Fruit fly (Drosophila melanogaster) whole organism, prepupa: Measurements from ENCODE around the gene Cftr.

Source experiments
- CG10631 ChIP-seq: fragments of 200-800 bp; sonication (Bioruptor generic); optimal IDR thresholded peaks from 2 replicates; lab custom pipeline; 2016; ENCODE audit warnings: missing biosample characterization, missing genetic modification characterization
- CG10669 ChIP-seq: fragments of 200-800 bp; sonication (Bioruptor generic); optimal IDR thresholded peaks from 3 replicates; lab custom pipeline; 2018; ENCODE audit warnings: missing biosample characterization, mild to moderate bottlenecking, missing genetic modification characterization, moderate library complexity
- CG11294 ChIP-seq: fragments of 200-800 bp; sonication (Bioruptor generic); IDR thresholded peaks from 2 replicates; pipeline ENCODE4 v1.3.6; 2022; ENCODE audit warnings: missing biosample characterization, missing genetic modification characterization
- CG11902 ChIP-seq: fragments of 200-800 bp; sonication (Bioruptor generic); optimal IDR thresholded peaks from 3 replicates; lab custom pipeline; 2016; ENCODE audit warnings: missing biosample characterization, missing genetic modification characterization
- CG15336 ChIP-seq: fragments of 200-800 bp; sonication (Bioruptor generic); IDR thresholded peaks from 2 replicates; pipeline ENCODE4 v1.3.6; 2022; ENCODE audit warnings: missing biosample characterization, missing genetic modification characterization
- CG1621 ChIP-seq: fragments of 200-800 bp; sonication (Bioruptor generic); optimal IDR thresholded peaks from 3 replicates; lab custom pipeline; 2018; ENCODE audit warnings: missing biosample characterization, mild to moderate bottlenecking, missing genetic modification characterization
- CG31627 ChIP-seq: fragments of 200-800 bp; sonication (Bioruptor generic); optimal IDR thresholded peaks from 3 replicates; lab custom pipeline; 2016; ENCODE audit warnings: missing biosample characterization, missing genetic modification characterization
- CG34406 ChIP-seq: fragments of 200-800 bp; sonication (Bioruptor generic); optimal IDR thresholded peaks from 3 replicates; lab custom pipeline; 2016; ENCODE audit warnings: missing biosample characterization, missing genetic modification characterization
- CG3919 ChIP-seq: fragments of 200-800 bp; sonication (Bioruptor generic); optimal IDR thresholded peaks from 3 replicates; lab custom pipeline; 2016; ENCODE audit warnings: missing biosample characterization, missing genetic modification characterization
- CG4318 ChIP-seq: fragments of 200-800 bp; sonication (Bioruptor generic); optimal IDR thresholded peaks from 3 replicates; lab custom pipeline; 2017; ENCODE audit warnings: missing biosample characterization, mild to moderate bottlenecking, missing genetic modification characterization
- CG6163 ChIP-seq: fragments of 200-800 bp; sonication (Bioruptor generic); IDR thresholded peaks from 3 replicates; pipeline ENCODE4 v1.3.6; 2022; ENCODE audit warnings: missing biosample characterization, missing genetic modification characterization
- CG6276 ChIP-seq: fragments of 200-800 bp; sonication (Bioruptor generic); optimal IDR thresholded peaks from 2 replicates; lab custom pipeline; 2017; ENCODE audit warnings: missing biosample characterization, mild to moderate bottlenecking, missing genetic modification characterization
- CG6792 ChIP-seq: fragments of 200-800 bp; sonication (Bioruptor generic); optimal IDR thresholded peaks from 3 replicates; lab custom pipeline; 2016; ENCODE audit warnings: missing biosample characterization, missing genetic modification characterization
- CG6808 ChIP-seq: fragments of 200-800 bp; sonication (Bioruptor generic); optimal IDR thresholded peaks from 3 replicates; lab custom pipeline; 2017; ENCODE audit warnings: missing biosample characterization, missing genetic modification characterization, mild to moderate bottlenecking, moderate library complexity, missing genetic modification reagents
- CG7368 ChIP-seq: fragments of 200-800 bp; sonication (Bioruptor generic); optimal IDR thresholded peaks from 3 replicates; lab custom pipeline; 2016; ENCODE audit warnings: missing biosample characterization, missing genetic modification characterization
- CG8119 ChIP-seq: fragments of 200-800 bp; sonication (Bioruptor generic); IDR thresholded peaks from 3 replicates; pipeline ENCODE4 v1.3.6; 2022; ENCODE audit warnings: missing biosample characterization, missing genetic modification characterization
- CG8319 ChIP-seq: fragments of 200-800 bp; sonication (Bioruptor generic); optimal IDR thresholded peaks from 3 replicates; lab custom pipeline; 2016; ENCODE audit warnings: missing biosample characterization, missing genetic modification characterization
- CG8632 ChIP-seq: fragments of 200-800 bp; sonication (Bioruptor generic); optimal IDR thresholded peaks from 3 replicates; lab custom pipeline; 2016; ENCODE audit warnings: missing biosample characterization, missing genetic modification characterization
- CG9139 ChIP-seq: fragments of 200-800 bp; sonication (Bioruptor generic); optimal IDR thresholded peaks from 3 replicates; lab custom pipeline; 2017; ENCODE audit warnings: missing biosample characterization, mild to moderate bottlenecking, missing genetic modification characterization
- Eip78C ChIP-seq: fragments of 200-800 bp; sonication (Bioruptor generic); peaks from one replicate; lab custom pipeline; 2016; ENCODE audit warnings: missing biosample characterization, missing genetic modification characterization
- Ets21C ChIP-seq: fragments of 200-800 bp; sonication (Bioruptor generic); optimal IDR thresholded peaks from 3 replicates; lab custom pipeline; 2016; ENCODE audit warnings: missing biosample characterization, missing genetic modification characterization
- Ets96B ChIP-seq: fragments of 200-800 bp; optimal IDR thresholded peaks from 2 replicates; lab custom pipeline; 2019; ENCODE audit warnings: missing biosample characterization, mild to moderate bottlenecking, missing genetic modification characterization, moderate library complexity
- Hr39 ChIP-seq: fragments of 200-800 bp; sonication (Bioruptor generic); optimal IDR thresholded peaks from 2 replicates; lab custom pipeline; 2016; ENCODE audit warnings: missing biosample characterization, missing genetic modification characterization
- Hr4 ChIP-seq: fragments of 200-800 bp; sonication (Bioruptor generic); optimal IDR thresholded peaks from 3 replicates; lab custom pipeline; 2016; ENCODE audit warnings: missing biosample characterization, missing genetic modification characterization
- Lpt ChIP-seq: fragments of 200-800 bp; sonication (Bioruptor generic); optimal IDR thresholded peaks from 3 replicates; lab custom pipeline; 2016; ENCODE audit warnings: missing biosample characterization, missing genetic modification characterization
- Met ChIP-seq: fragments of 200-800 bp; sonication (Bioruptor generic); optimal IDR thresholded peaks from 3 replicates; lab custom pipeline; 2016; ENCODE audit warnings: missing biosample characterization, missing genetic modification characterization
- OdsH ChIP-seq: fragments of 200-800 bp; sonication (Bioruptor generic); optimal IDR thresholded peaks from 3 replicates; lab custom pipeline; 2016; ENCODE audit warnings: missing biosample characterization, missing genetic modification characterization
- Sox102F ChIP-seq: fragments of 200-800 bp; sonication (Bioruptor generic); optimal IDR thresholded peaks from 2 replicates; lab custom pipeline; 2016; ENCODE audit warnings: missing biosample characterization, mild to moderate bottlenecking, missing genetic modification characterization
- Sox14 ChIP-seq: fragments of 200-800 bp; sonication (Bioruptor generic); optimal IDR thresholded peaks from 3 replicates; lab custom pipeline; 2016; ENCODE audit warnings: missing biosample characterization, missing genetic modification characterization
- Sox15 ChIP-seq: fragments of 200-800 bp; sonication (Bioruptor generic); optimal IDR thresholded peaks from 3 replicates; lab custom pipeline; 2016; ENCODE audit warnings: missing biosample characterization, missing genetic modification characterization
- cyc ChIP-seq: fragments of 200-800 bp; sonication (Bioruptor generic); optimal IDR thresholded peaks from 3 replicates; lab custom pipeline; 2016; ENCODE audit warnings: missing biosample characterization, missing genetic modification characterization
- dac ChIP-seq: fragments of 200-800 bp; sonication (Bioruptor generic); optimal IDR thresholded peaks from 2 replicates; lab custom pipeline; 2017; ENCODE audit warnings: missing biosample characterization, mild to moderate bottlenecking, missing genetic modification characterization
- dsx ChIP-seq: fragments of 200-800 bp; optimal IDR thresholded peaks from 3 replicates; lab custom pipeline; 2019; ENCODE audit warnings: missing biosample characterization, mild to moderate bottlenecking, missing genetic modification characterization, moderate library complexity; ENCODE audit not compliant: poor library complexity, severe bottlenecking
- esn ChIP-seq: fragments of 200-800 bp; sonication (Bioruptor generic); optimal IDR thresholded peaks from 2 replicates; lab custom pipeline; 2016; ENCODE audit warnings: missing biosample characterization, mild to moderate bottlenecking, missing genetic modification characterization, moderate library complexity
- fd59A ChIP-seq: fragments of 200-800 bp; sonication (Bioruptor generic); optimal IDR thresholded peaks from 2 replicates; lab custom pipeline; 2017; ENCODE audit warnings: missing biosample characterization, mild to moderate bottlenecking, missing genetic modification characterization, missing genetic modification reagents
- fd85E ChIP-seq: fragments of 200-800 bp; sonication (Bioruptor generic); optimal IDR thresholded peaks from 3 replicates; lab custom pipeline; 2016; ENCODE audit warnings: missing biosample characterization, missing genetic modification characterization
- fkh ChIP-seq: fragments of 200-800 bp; sonication (Bioruptor generic); optimal IDR thresholded peaks from 3 replicates; lab custom pipeline; 2017; ENCODE audit warnings: missing biosample characterization, mild to moderate bottlenecking, missing genetic modification characterization, moderate library complexity
- lz ChIP-seq: fragments of 200-800 bp; sonication (Bioruptor generic); optimal IDR thresholded peaks from 3 replicates; lab custom pipeline; 2016; ENCODE audit warnings: missing biosample characterization, missing genetic modification characterization
- pdm3 ChIP-seq: fragments of 200-800 bp; sonication (Bioruptor generic); optimal IDR thresholded peaks from 3 replicates; lab custom pipeline; 2016; ENCODE audit warnings: missing biosample characterization, missing genetic modification characterization
- salr ChIP-seq, 2 experiments: fragments of 200-800 bp; sonication (Bioruptor generic); optimal IDR thresholded peaks; 3 replicates each; lab custom pipeline; 2016 to 2018; ENCODE audit warnings: missing biosample characterization in 2 of 2, missing genetic modification characterization in 2 of 2, mild to moderate bottlenecking in 1 of 2
- spab ChIP-seq: fragments of 200-800 bp; sonication (Bioruptor generic); optimal IDR thresholded peaks from 2 replicates; lab custom pipeline; 2017; ENCODE audit warnings: missing biosample characterization, mild to moderate bottlenecking, missing genetic modification characterization, missing genetic modification reagents
- svp ChIP-seq: fragments of 200-800 bp; sonication (Bioruptor generic); peaks from one replicate; lab custom pipeline; 2016; ENCODE audit warnings: missing biosample characterization, missing genetic modification characterization
- vri ChIP-seq: fragments of 200-800 bp; sonication (Bioruptor generic); optimal IDR thresholded peaks from 3 replicates; lab custom pipeline; 2016; ENCODE audit warnings: missing biosample characterization, mild to moderate bottlenecking, missing genetic modification characterization

The Cftr gene

DNA sequence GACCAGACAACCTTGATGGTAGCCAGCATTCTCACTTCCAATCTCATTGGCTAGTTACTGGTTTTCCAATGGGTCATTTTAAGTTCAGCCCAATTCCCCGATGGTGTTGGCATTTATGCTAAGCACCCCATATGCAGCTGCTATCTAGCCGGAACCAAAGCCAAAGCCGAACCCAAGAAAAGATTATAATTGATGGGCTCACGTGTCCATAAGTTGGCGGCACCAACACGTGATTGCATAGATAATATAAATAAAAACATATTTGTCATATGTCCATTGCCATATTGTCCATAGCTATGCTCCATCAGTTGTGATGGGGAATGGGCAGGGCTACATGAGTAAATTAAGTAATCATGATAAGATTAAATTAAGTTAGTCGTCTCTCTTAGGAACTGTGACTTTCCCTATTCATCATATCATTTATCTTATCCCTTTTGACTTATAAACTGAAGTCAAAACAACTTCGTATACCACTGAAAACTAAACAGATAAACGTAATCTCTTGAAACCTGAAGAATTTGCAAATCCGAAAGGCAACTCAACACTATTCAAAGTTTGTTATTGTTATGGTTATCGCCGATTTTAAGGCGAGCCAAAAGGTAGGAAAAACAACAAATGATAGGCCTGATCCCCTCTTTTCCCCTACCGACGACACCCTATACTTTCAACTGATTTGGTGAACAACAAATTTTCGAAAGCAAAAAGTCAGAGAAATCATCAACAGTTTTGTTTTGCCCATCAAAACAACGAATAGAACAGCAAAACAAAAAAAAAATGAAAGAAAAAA, 19.5 kb upstream of the Cftr start:
- TF ChIP-seq fd59A (GFP tag; lab: Kevin White, UChicago) = no peak
- TF ChIP-seq CG6276 (GFP tag; lab: Kevin White, UChicago) = no peak
- TF ChIP-seq dac (GFP tag; lab: Kevin White, UChicago) = no peak
- no peak for TF ChIP-seq salr (GFP tag; optimal IDR thresholded peaks at IDR 0.05; lab: Kevin White, UChicago)
- no peak for TF ChIP-seq Lpt (GFP tag; lab: Kevin White, UChicago)
- no peak for TF ChIP-seq CG3919 (GFP tag; lab: Kevin White, UChicago)
- no peak for TF ChIP-seq fd85E (GFP tag; lab: Kevin White, UChicago)
- TF ChIP-seq dsx (GFP tag; lab: Kevin White, UChicago) = no peak
- no peak for TF ChIP-seq CG15336
- TF ChIP-seq Met (GFP tag; lab: Kevin White, UChicago) = no peak
- TF ChIP-seq vri (GFP tag; lab: Kevin White, UChicago) = no peak
- TF ChIP-seq esn (GFP tag; lab: Kevin White, UChicago) = no peak
- no peak for TF ChIP-seq fkh
- no peak for TF ChIP-seq CG8119
- no peak for TF ChIP-seq CG4318 (GFP tag; lab: Kevin White, UChicago)
- TF ChIP-seq CG10631 (GFP tag; lab: Kevin White, UChicago) = no peak
- no peak for TF ChIP-seq Ets21C (GFP tag; lab: Kevin White, UChicago)
- no peak for TF ChIP-seq Sox15 (GFP tag; lab: Kevin White, UChicago)
- TF ChIP-seq, all 60 proteins: peak for 0

dm6 chr3R:24562323-24563025, 18.8 kb upstream of the Cftr start:
- TF ChIP-seq fd85E (GFP tag; lab: Kevin White, UChicago) (no peak), cyc (GFP tag; lab: Kevin White, UChicago) (no peak), CG34406 (GFP tag; lab: Kevin White, UChicago) (no peak), Sox102F (GFP tag; lab: Kevin White, UChicago) (no peak), OdsH (GFP tag; lab: Kevin White, UChicago) (no peak), CG1621 (tag; lab: Kevin White, UChicago) (no peak), Eip78C (GFP tag; lab: Kevin White, UChicago) (peak; percentile 8), Ets21C (GFP tag; lab: Kevin White, UChicago) (no peak), CG6163 (GFP tag; lab: Robert Waterston, UW) (no peak), CG6276 (GFP tag; lab: Kevin White, UChicago) (no peak), CG6808 (GFP tag; lab: Kevin White, UChicago) (peak; percentile 17), CG7368 (GFP tag; lab: Kevin White, UChicago) (no peak), CG11294 (GFP tag; lab: Robert Waterston, UW) (no peak), CG8632 (no peak), Met (GFP tag; lab: Kevin White, UChicago) (no peak), CG8319 (GFP tag; lab: Kevin White, UChicago) (no peak), dac (GFP tag; lab: Kevin White, UChicago) (no peak), CG9139 (GFP tag; lab: Kevin White, UChicago) (no peak), CG15336 (no peak), pdm3 (GFP tag; lab: Kevin White, UChicago) (no peak), dsx (GFP tag; lab: Kevin White, UChicago) (peak; percentile 3), Sox15 (GFP tag; lab: Kevin White, UChicago) (no peak), CG8119 (no peak), CG4318 (GFP tag; lab: Kevin White, UChicago) (no peak)

DNA sequence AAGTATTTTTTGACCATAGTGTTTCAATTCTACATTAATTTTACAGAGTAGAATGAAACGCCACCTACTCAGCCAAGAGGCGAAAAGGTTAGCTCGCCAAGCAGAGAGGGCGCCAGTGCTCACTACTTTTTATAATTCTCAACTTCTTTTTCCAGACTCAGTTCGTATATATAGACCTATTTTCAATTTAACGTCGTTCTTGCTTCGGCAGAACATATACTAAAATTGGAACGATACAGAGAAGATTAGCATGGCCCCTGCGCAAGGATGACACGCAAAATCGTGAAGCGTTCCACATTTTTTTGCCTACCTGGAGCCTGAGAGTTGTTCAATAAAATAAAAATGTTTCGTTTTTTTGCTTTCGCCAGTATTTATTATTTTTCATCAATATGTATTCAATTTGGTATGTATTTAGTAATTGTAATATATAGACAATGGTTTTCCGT, 13.3 kb upstream of the Cftr start:
- TF ChIP-seq CG6163 (GFP tag; lab: Robert Waterston, UW) (no peak), Sox102F (GFP tag; lab: Kevin White, UChicago) (no peak), vri (GFP tag; lab: Kevin White, UChicago) (peak; percentile 45), CG11902 (peak; percentile 12), CG7368 (GFP tag; lab: Kevin White, UChicago) (no peak), CG10669 (GFP tag; lab: Kevin White, UChicago) (no peak), Sox14 (GFP tag; lab: Kevin White, UChicago) (peak; percentile 51), Hr39 (GFP tag; lab: Kevin White, UChicago) (peak; percentile 75), lz (GFP tag; lab: Kevin White, UChicago) (peak; percentile 56), OdsH (GFP tag; lab: Kevin White, UChicago) (peak; percentile 48), CG31627 (GFP tag; lab: Kevin White, UChicago) (peak; percentile 79), spab (GFP tag; lab: Kevin White, UChicago) (no peak), Ets96B (tag; lab: Kevin White, UChicago) (no peak), CG6792 (peak; percentile 4), CG9139 (GFP tag; lab: Kevin White, UChicago) (peak; percentile 52), Hr4 (GFP tag; lab: Kevin White, UChicago) (peak; percentile 25), CG8119 (no peak), Lpt (GFP tag; lab: Kevin White, UChicago) (no peak), svp (GFP tag; lab: Kevin White, UChicago) (peak; percentile 89), CG34406 (GFP tag; lab: Kevin White, UChicago) (no peak)
